Worm (Caenorhabditis elegans): ENCODE results near the gene rab-37.

The rab-37 gene

DNA sequence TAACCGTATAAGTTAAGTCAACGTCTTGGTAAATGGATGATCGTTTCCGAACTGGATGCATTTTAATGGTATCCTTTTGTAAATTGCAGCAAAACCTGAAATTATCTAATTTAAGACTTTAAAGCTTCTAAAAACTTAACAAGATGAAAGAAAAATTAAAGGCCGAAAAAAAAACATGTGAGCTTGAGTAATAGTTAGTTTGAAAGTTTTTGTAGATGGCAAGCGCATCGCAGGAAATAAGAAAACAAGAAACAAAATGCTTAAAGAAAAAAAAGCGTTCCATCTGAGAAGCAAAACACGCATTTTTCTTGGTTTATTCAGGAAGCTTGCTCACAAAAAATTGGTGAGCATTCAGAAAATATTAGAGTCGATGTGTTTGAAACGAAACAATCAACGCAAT is at the start of gene rab-37:
TSS of gene rab-37 (minus strand) at position 101 of the 400 bp plus-strand sequence.
- no peak for TF ChIP-seq ceh-91 (GFP tag; IDR thresholded peaks at IDR 0.05)
- no peak for TF ChIP-seq cebp-2 (GFP tag; IDR thresholded peaks at IDR 0.05)
- TF ChIP-seq tbx-9 (tag; optimal IDR thresholded peaks at IDR 0.05; ENCODE audit: borderline replicate concordance), result no peak
- TF ChIP-seq let-607 (tag; optimal IDR thresholded peaks at IDR 0.05), result no peak
- no peak for TF ChIP-seq lin-26 (GFP tag; IDR thresholded peaks at IDR 0.05)
- no peak for TF ChIP-seq ceh-27 (GFP tag; optimal IDR thresholded peaks at IDR 0.05)
- no peak for TF ChIP-seq D2030.7 (GFP tag; IDR thresholded peaks at IDR 0.05)
- TF ChIP-seq hmg-1.2 (GFP tag; IDR thresholded peaks at IDR 0.05), result no peak
- no peak for TF ChIP-seq F39B2.1 (GFP tag; IDR thresholded peaks at IDR 0.05)
- TF ChIP-seq Y56A3A.18 (GFP tag; IDR thresholded peaks at IDR 0.05), result no peak

DNA sequence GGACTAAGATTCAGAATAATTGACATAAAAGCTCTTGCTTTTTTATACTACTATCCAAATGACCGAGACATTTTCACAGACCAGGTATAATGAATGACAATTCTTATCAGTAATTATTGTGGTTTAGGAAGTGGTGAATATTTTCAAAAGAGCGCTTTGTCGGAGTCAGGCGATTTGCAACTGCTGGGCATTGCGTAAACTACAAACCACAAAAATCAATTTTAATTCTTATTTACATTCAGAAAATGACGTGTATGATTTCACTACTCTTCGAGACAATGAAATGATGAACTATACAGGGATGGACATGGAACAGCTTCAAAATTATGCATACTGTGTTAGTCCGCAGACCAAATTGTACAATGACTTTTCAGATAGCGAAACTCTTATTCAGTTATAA is 48.8 kb upstream of the rab-37 start:
- TF ChIP-seq nhr-80 (tag; optimal IDR thresholded peaks at IDR 0.05), result peak; percentile 65
- TF ChIP-seq nfyb-1 (GFP tag; IDR thresholded peaks at IDR 0.05), result no peak

DNA sequence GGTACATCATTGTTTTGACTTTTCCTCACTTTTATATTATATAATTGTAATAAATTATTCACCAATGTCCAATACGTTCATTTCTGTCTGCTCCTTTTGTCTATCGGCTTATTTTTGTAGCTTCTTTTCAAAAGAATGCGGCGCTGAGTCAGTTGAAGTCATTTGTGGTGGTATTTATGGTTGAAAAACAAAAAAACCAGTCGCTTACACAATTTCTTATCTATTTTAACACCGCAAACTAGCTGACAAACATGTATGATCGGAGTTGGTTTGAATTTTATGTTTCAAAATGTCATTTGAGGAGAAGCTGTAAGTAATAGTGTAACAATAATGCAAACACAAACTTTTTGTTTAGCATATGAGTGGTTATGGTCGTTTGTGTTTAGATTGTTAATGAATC is 48.3 kb upstream of the rab-37 start, which contains the start of gene ets-10:
TSS of gene ets-10 (plus strand) at position 201 of the 400 bp plus-strand sequence.
- TF ChIP-seq ceh-100 (GFP tag; IDR thresholded peaks at IDR 0.05) (no peak), T07F8.4 (tag; optimal IDR thresholded peaks at IDR 0.05) (no peak), akir-1 (GFP tag; optimal IDR thresholded peaks at IDR 0.05) (no peak), ztf-22 (GFP tag; optimal IDR thresholded peaks at IDR 0.05) (no peak), lir-1 (GFP tag; conservative IDR thresholded peaks at IDR 0.05) (no peak), F57A8.1 (GFP tag; optimal IDR thresholded peaks at IDR 0.05) (no peak), sptf-2 (GFP tag; optimal IDR thresholded peaks at IDR 0.05) (no peak), hsf-1 (GFP tag; IDR thresholded peaks at IDR 0.05) (no peak), him-1 (tag; optimal IDR thresholded peaks at IDR 0.05) (no peak), nfyb-1 (GFP tag; IDR thresholded peaks at IDR 0.05) (no peak), ztf-28 (GFP tag; IDR thresholded peaks at IDR 0.05) (no peak), ztf-25 (GFP tag; IDR thresholded peaks at IDR 0.05) (no peak)

DNA sequence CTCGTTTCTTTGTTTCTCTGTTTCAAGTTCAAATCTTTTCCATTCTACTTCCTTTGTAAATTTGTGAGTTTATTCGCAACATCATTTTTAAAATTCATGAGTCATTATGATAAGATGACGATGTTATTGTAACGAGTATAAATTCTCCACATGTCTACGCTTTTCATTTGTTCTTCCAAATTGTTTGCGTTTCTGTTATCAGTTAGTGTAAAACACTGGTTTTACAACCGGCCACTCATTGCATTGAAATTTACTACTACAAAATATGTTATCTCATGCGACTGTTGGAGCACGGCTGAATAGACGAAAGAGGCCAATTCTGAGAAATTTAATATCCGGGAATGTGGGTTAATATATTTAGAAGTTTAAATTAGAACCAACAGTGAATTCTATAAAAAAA is 46.7 kb upstream of the rab-37 start, which contains the start of gene C52B9.19:
TSS of gene C52B9.19 (plus strand) at position 176 of the 400 bp plus-strand sequence.
- no peak for TF ChIP-seq pbrm-1 (GFP tag; IDR thresholded peaks at IDR 0.05)
- TF ChIP-seq madf-6 (GFP tag; IDR thresholded peaks at IDR 0.05), result no peak
- no peak for TF ChIP-seq attf-5 (GFP tag; optimal IDR thresholded peaks at IDR 0.05)
- TF ChIP-seq ztf-28 (GFP tag; IDR thresholded peaks at IDR 0.05), result no peak
- TF ChIP-seq snpc-3.4 (tag; optimal IDR thresholded peaks at IDR 0.05), result no peak
- TF ChIP-seq nhr-27 (tag; optimal IDR thresholded peaks at IDR 0.05), result no peak
- no peak for TF ChIP-seq fkh-3 (tag; optimal IDR thresholded peaks at IDR 0.05)
- TF ChIP-seq repo-1 (tag; optimal IDR thresholded peaks at IDR 0.05), result no peak
- TF ChIP-seq madf-3 (GFP tag; IDR thresholded peaks at IDR 0.05), result no peak
- no peak for TF ChIP-seq lir-1 (GFP tag; conservative IDR thresholded peaks at IDR 0.05)
- no peak for TF ChIP-seq Y79H2A.3 (GFP tag; conservative IDR thresholded peaks at IDR 0.05)
- TF ChIP-seq F23B12.7 (tag; optimal IDR thresholded peaks at IDR 0.05; ENCODE audit: insufficient read depth), result no peak
- no peak for TF ChIP-seq F52B5.7 (tag; optimal IDR thresholded peaks at IDR 0.05)
- no peak for TF ChIP-seq B0019.2 (GFP tag; conservative IDR thresholded peaks at IDR 0.05)
- TF ChIP-seq nfya-1 (tag; optimal IDR thresholded peaks at IDR 0.05; ENCODE audit: borderline replicate concordance, insufficient read depth), result no peak
- no peak for TF ChIP-seq cebp-1 (GFP tag; IDR thresholded peaks at IDR 0.05)
- no peak for TF ChIP-seq cebp-1 (tag; optimal IDR thresholded peaks at IDR 0.05)
- TF ChIP-seq dpl-1 (GFP tag; optimal IDR thresholded peaks at IDR 0.05), result no peak
- no peak for TF ChIP-seq efl-1 (GFP tag; optimal IDR thresholded peaks at IDR 0.05)
